Fruit fly (Drosophila melanogaster) whole organism, embryonic: ENCODE measurements around the gene hfp.

Source experiments
- Adf1 ChIP-seq: fragments of 200-800 bp; sonication (Bioruptor generic); IDR thresholded peaks from 2 replicates; pipeline ENCODE4 v1.3.6; 2022; ENCODE audit warnings: missing biosample characterization, missing genetic modification characterization
- Bdp1 ChIP-seq: fragments of 200-800 bp; sonication (Bioruptor generic); optimal IDR thresholded peaks from 3 replicates; lab custom pipeline; 2016; ENCODE audit warnings: missing biosample characterization, missing genetic modification characterization
- Bgb ChIP-seq: fragments of 200-800 bp; sonication (Bioruptor generic); IDR thresholded peaks from 2 replicates; pipeline ENCODE4 v1.3.6; 2022; ENCODE audit warnings: missing biosample characterization, missing genetic modification characterization; ENCODE audit not compliant: partially characterized antibody
- CG10565 ChIP-seq: fragments of 200-800 bp; sonication (Bioruptor generic); optimal IDR thresholded peaks from 3 replicates; lab custom pipeline; 2016; ENCODE audit warnings: missing biosample characterization, mild to moderate bottlenecking, missing genetic modification characterization
- CG1233 ChIP-seq: fragments of 200-800 bp; sonication (Bioruptor generic); optimal IDR thresholded peaks from 4 replicates; lab custom pipeline; 2018; ENCODE audit warnings: missing biosample characterization, mild to moderate bottlenecking, missing genetic modification characterization
- CG14667 ChIP-seq: fragments of 200-800 bp; sonication (Bioruptor generic); IDR thresholded peaks from 2 replicates; pipeline ENCODE4 v1.3.6; 2022; ENCODE audit warnings: missing biosample characterization, missing genetic modification characterization
- CG15479 ChIP-seq: fragments of 200-800 bp; sonication (Bioruptor generic); optimal IDR thresholded peaks from 3 replicates; lab custom pipeline; 2019; ENCODE audit warnings: missing biosample characterization, mild to moderate bottlenecking, missing genetic modification characterization, moderate library complexity
- CG17328 ChIP-seq: fragments of 200-800 bp; sonication (Bioruptor generic); IDR thresholded peaks from 2 replicates; pipeline ENCODE4 v1.3.6; 2022; ENCODE audit warnings: missing biosample characterization, missing genetic modification characterization
- CG17568 ChIP-seq: fragments of 200-800 bp; sonication (Bioruptor generic); optimal IDR thresholded peaks from 2 replicates; lab custom pipeline; 2018; ENCODE audit warnings: missing biosample characterization, mild to moderate bottlenecking, missing genetic modification characterization, moderate library complexity
- CG2129 ChIP-seq: fragments of 200-800 bp; sonication (Bioruptor generic); IDR thresholded peaks from 2 replicates; pipeline ENCODE4 v1.3.6; 2022; ENCODE audit warnings: missing biosample characterization, missing genetic modification characterization; ENCODE audit not compliant: partially characterized antibody
- CG3847 ChIP-seq: fragments of 200-800 bp; sonication (Bioruptor generic); IDR thresholded peaks from 2 replicates; pipeline ENCODE4 v1.3.6; 2022; ENCODE audit warnings: missing biosample characterization, missing genetic modification characterization
- CG3995 ChIP-seq: fragments of 200-800 bp; sonication (Bioruptor generic); optimal IDR thresholded peaks from 3 replicates; lab custom pipeline; 2016; ENCODE audit warnings: missing biosample characterization, missing genetic modification characterization
- CG4328 ChIP-seq: fragments of 200-800 bp; sonication (Bioruptor generic); optimal IDR thresholded peaks from 3 replicates; lab custom pipeline; 2017; ENCODE audit warnings: missing biosample characterization, missing genetic modification reagents, missing genetic modification characterization
- CG4404 ChIP-seq: fragments of 200-800 bp; sonication (Bioruptor generic); IDR thresholded peaks from 2 replicates; pipeline ENCODE4 v1.3.6; 2022; ENCODE audit warnings: missing biosample characterization, missing genetic modification characterization
- CG6175 ChIP-seq: fragments of 200-800 bp; sonication (Bioruptor generic); IDR thresholded peaks from 3 replicates; pipeline ENCODE4 v1.3.6; 2022; ENCODE audit warnings: missing biosample characterization, missing genetic modification characterization
- CG7839 ChIP-seq: fragments of 200-800 bp; sonication (Bioruptor generic); optimal IDR thresholded peaks from 3 replicates; lab custom pipeline; 2018; ENCODE audit warnings: missing biosample characterization, mild to moderate bottlenecking, missing genetic modification characterization, moderate library complexity
- Deaf1 ChIP-seq: fragments of 200-800 bp; optimal IDR thresholded peaks from 3 replicates; lab custom pipeline; 2019; ENCODE audit warnings: missing biosample characterization, mild to moderate bottlenecking, missing genetic modification characterization, moderate library complexity
- Dip2 ChIP-seq: fragments of 200-800 bp; sonication (Bioruptor generic); IDR thresholded peaks from 2 replicates; pipeline ENCODE4 v1.3.6; 2022; ENCODE audit warnings: missing biosample characterization, missing genetic modification characterization
- Eip74EF ChIP-seq, 2 experiments: fragments of 200-800 bp in 1 of 2; fragments of >200 bp in 1 of 2; sonication (Bioruptor generic) in 1 of 2; optimal IDR thresholded peaks; 2 replicates each; lab custom pipeline; 2017 to 2019; ENCODE audit warnings: missing biosample characterization in 2 of 2, missing genetic modification characterization in 2 of 2, mild to moderate bottlenecking in 1 of 2, moderate library complexity in 1 of 2
- Fer1 ChIP-seq: fragments of 200-800 bp; sonication (Bioruptor generic); optimal IDR thresholded peaks from 2 replicates; lab custom pipeline; 2017; ENCODE audit warnings: missing biosample characterization, mild to moderate bottlenecking, missing genetic modification characterization
- H2.0 ChIP-seq: fragments of 200-800 bp; sonication (Bioruptor generic); IDR thresholded peaks from 2 replicates; pipeline ENCODE4 v1.3.6; 2022; ENCODE audit warnings: missing biosample characterization, missing genetic modification characterization
- Neu2 ChIP-seq: fragments of 200-800 bp; sonication (Bioruptor generic); optimal IDR thresholded peaks from 3 replicates; lab custom pipeline; 2016; ENCODE audit warnings: missing biosample characterization, missing genetic modification characterization, borderline replicate concordance
- Pdp1 ChIP-seq, 2 experiments: fragments of 200-800 bp; sonication (Bioruptor generic); optimal IDR thresholded peaks; 3 replicates each; lab custom pipeline; 2016; ENCODE audit warnings: missing biosample characterization in 2 of 2, missing genetic modification characterization in 2 of 2, mild to moderate bottlenecking in 1 of 2, moderate library complexity in 1 of 2
- Ravus ChIP-seq: fragments of 200-800 bp; sonication (Bioruptor generic); IDR thresholded peaks from 2 replicates; pipeline ENCODE4 v1.3.6; 2022; ENCODE audit warnings: missing biosample characterization, missing genetic modification characterization
- Side ChIP-seq: fragments of 200-800 bp; sonication (Bioruptor generic); optimal IDR thresholded peaks from 2 replicates; lab custom pipeline; 2016; ENCODE audit warnings: missing biosample characterization, missing genetic modification characterization
- Sin3A ChIP-seq: fragments of >200 bp; optimal IDR thresholded peaks from 2 replicates; lab custom pipeline; 2018
- Tbp ChIP-seq: fragments of >200 bp; optimal IDR thresholded peaks from 2 replicates; lab custom pipeline; 2018; ENCODE audit warnings: missing biosample characterization, missing genetic modification characterization
- abd-A ChIP-seq: fragments of 200-800 bp; sonication (Bioruptor generic); optimal IDR thresholded peaks from 3 replicates; lab custom pipeline; 2019; ENCODE audit warnings: missing biosample characterization, mild to moderate bottlenecking, missing genetic modification characterization, moderate library complexity
- aop ChIP-seq: fragments of 200-800 bp; sonication (Bioruptor generic); IDR thresholded peaks from 2 replicates; pipeline ENCODE4 v1.3.6; 2022; ENCODE audit warnings: missing biosample characterization, missing genetic modification characterization
- ato ChIP-seq: fragments of 200-800 bp; sonication (Bioruptor generic); IDR thresholded peaks from 2 replicates; pipeline ENCODE4 v1.3.6; 2022; ENCODE audit warnings: missing biosample characterization, missing genetic modification characterization; ENCODE audit not compliant: partially characterized antibody
- chm ChIP-seq: fragments of 200-800 bp; sonication (Bioruptor generic); IDR thresholded peaks from 2 replicates; pipeline ENCODE4 v1.3.6; 2022; ENCODE audit warnings: missing biosample characterization, missing genetic modification characterization
- chn ChIP-seq: fragments of 200-800 bp; sonication (Bioruptor generic); optimal IDR thresholded peaks from 2 replicates; lab custom pipeline; 2016; ENCODE audit warnings: missing biosample characterization, missing genetic modification characterization
- croc ChIP-seq: fragments of 200-800 bp; sonication (Bioruptor generic); conservative IDR thresholded peaks from 3 replicates; pipeline ENCODE4 v1.3.6; 2022; ENCODE audit warnings: missing biosample characterization, missing genetic modification characterization
- emc ChIP-seq: fragments of 200-800 bp; sonication (Bioruptor generic); optimal IDR thresholded peaks from 2 replicates; lab custom pipeline; 2016; ENCODE audit warnings: missing biosample characterization, missing genetic modification characterization
- eve ChIP-seq, 2 experiments: fragments of >200 bp; optimal IDR thresholded peaks; 2 replicates each; lab custom pipeline; 2017; ENCODE audit warnings: missing biosample characterization in 2 of 2, missing genetic modification characterization in 2 of 2
- fd96Cb ChIP-seq: fragments of 200-800 bp; sonication (Bioruptor generic); optimal IDR thresholded peaks from 2 replicates; lab custom pipeline; 2018; ENCODE audit warnings: missing biosample characterization, mild to moderate bottlenecking, missing genetic modification characterization, moderate library complexity
- fru ChIP-seq: fragments of >200 bp; optimal IDR thresholded peaks from 2 replicates; lab custom pipeline; 2017
- gem ChIP-seq: fragments of 200-800 bp; sonication (Bioruptor generic); optimal IDR thresholded peaks from 2 replicates; lab custom pipeline; 2019; ENCODE audit warnings: missing biosample characterization, mild to moderate bottlenecking, missing genetic modification characterization, moderate library complexity
- kni ChIP-seq: fragments of 200-800 bp; sonication (Bioruptor generic); optimal IDR thresholded peaks from 3 replicates; lab custom pipeline; 2017; ENCODE audit warnings: mild to moderate bottlenecking, missing biosample characterization, missing genetic modification reagents, missing genetic modification characterization
- lbe ChIP-seq: fragments of 200-800 bp; sonication (Bioruptor generic); optimal IDR thresholded peaks from 2 replicates; lab custom pipeline; 2016; ENCODE audit warnings: missing biosample characterization, mild to moderate bottlenecking, missing genetic modification characterization
- org-1 ChIP-seq: fragments of 200-800 bp; sonication (Bioruptor generic); optimal IDR thresholded peaks from 2 replicates; lab custom pipeline; 2017; ENCODE audit warnings: missing biosample characterization, missing genetic modification characterization
- otp ChIP-seq: fragments of 200-800 bp; sonication (Bioruptor generic); IDR thresholded peaks from 3 replicates; pipeline ENCODE4, ENCODE4 v1.3.6; 2022; ENCODE audit warnings: missing biosample characterization, missing genetic modification characterization
- pan ChIP-seq, 4 experiments: fragments of >200 bp in 3 of 4; fragments of 200-800 bp in 1 of 4; sonication (Bioruptor generic) in 1 of 4; optimal IDR thresholded peaks in 3 of 4; IDR thresholded peaks in 1 of 4; 2 replicates each; pipeline versions ENCODE4 v1.3.6 to Lab custom; 2017 to 2022; ENCODE audit warnings: missing biosample characterization in 2 of 4, missing genetic modification characterization in 2 of 4, mixed read lengths in 1 of 4
- peb ChIP-seq: fragments of 200-800 bp; sonication (Bioruptor generic); IDR thresholded peaks from 2 replicates; pipeline ENCODE4 v1.3.6; 2022; ENCODE audit warnings: missing biosample characterization, missing genetic modification characterization
- phol ChIP-seq: fragments of 200-800 bp; sonication (Bioruptor generic); optimal IDR thresholded peaks from 3 replicates; lab custom pipeline; 2018; ENCODE audit warnings: missing biosample characterization, mild to moderate bottlenecking, missing genetic modification characterization, moderate library complexity
- pita ChIP-seq: fragments of 200-800 bp; sonication (Bioruptor generic); optimal IDR thresholded peaks from 2 replicates; lab custom pipeline; 2017; ENCODE audit warnings: missing biosample characterization, mild to moderate bottlenecking, missing genetic modification characterization
- rib ChIP-seq: fragments of 200-800 bp; sonication (Bioruptor generic); IDR thresholded peaks from 2 replicates; pipeline ENCODE4 v1.3.6; 2022; ENCODE audit warnings: missing biosample characterization, missing genetic modification characterization
- sim ChIP-seq: fragments of 200-800 bp; sonication (Bioruptor generic); IDR thresholded peaks from 2 replicates; pipeline ENCODE4 v1.3.6; 2022; ENCODE audit warnings: missing biosample characterization, missing genetic modification characterization
- usp ChIP-seq: fragments of >200 bp; optimal IDR thresholded peaks from 2 replicates; lab custom pipeline; 2017; ENCODE audit warnings: missing biosample characterization, missing genetic modification characterization
- zen ChIP-seq: fragments of 200-800 bp; sonication (Bioruptor generic); optimal IDR thresholded peaks from 3 replicates; lab custom pipeline; 2018; ENCODE audit warnings: missing biosample characterization, mild to moderate bottlenecking, missing genetic modification characterization, moderate library complexity

Gene hfp

dm6 chr3L:1548345-1548970 is 46.1 kb upstream of the hfp start (continued):
- TF ChIP-seq rib (GFP tag; lab: Robert Waterston, UW) (no peak), CG17328 (GFP tag; lab: Robert Waterston, UW) (peak; percentile 55), fd96Cb (peak; percentile 30), CG4328 (peak; percentile 25), otp (no peak), CG15479 (no peak), chm (no peak), pan (optimal IDR thresholded peaks at IDR 0.05; lab: Kevin White, UChicago) (no peak), pan (GFP tag; optimal IDR thresholded peaks at IDR 0.05 in 1 of 2, IDR thresholded peaks at IDR 0.05 in 1 of 2) (no peak), Bdp1 (GFP tag; lab: Kevin White, UChicago) (no peak), zen (tag; lab: Kevin White, UChicago) (peak; percentile 25), org-1 (GFP tag; lab: Kevin White, UChicago) (peak; percentile 31), kni (GFP tag; lab: Kevin White, UChicago) (no peak), CG1233 (peak; percentile 66), CG3847 (GFP tag; lab: Robert Waterston, UW) (peak; percentile 20; the same call in 1 of the 2 replicates), CG7839 (tag; lab: Kevin White, UChicago) (peak; percentile 79), Bgb (GFP tag; lab: Robert Waterston, UW) (no peak), lbe (GFP tag; lab: Kevin White, UChicago) (peak; percentile 76), Adf1 (GFP tag; lab: Robert Waterston, UW) (no peak), CG17568 (GFP tag; lab: Kevin White, UChicago) (no peak), peb (GFP tag; lab: Robert Waterston, UW) (no peak), emc (no peak), sim (GFP tag; lab: Robert Waterston, UW) (no peak), Eip74EF (GFP tag; optimal IDR thresholded peaks at IDR 0.05; lab: Kevin White, UChicago) (no peak), CG3995 (GFP tag; lab: Kevin White, UChicago) (peak; percentile 24), eve (GFP tag; optimal IDR thresholded peaks at IDR 0.05; lab: Kevin White, UChicago) (no peak), CG14667 (GFP tag; lab: Robert Waterston, UW) (no peak), usp (GFP tag; lab: Kevin White, UChicago) (no peak), CG10565 (GFP tag; lab: Kevin White, UChicago) (no peak), ato (GFP tag; lab: Robert Waterston, UW) (no peak), aop (no peak), fru (no peak), pita (no peak), Pdp1 (GFP tag; optimal IDR thresholded peaks at IDR 0.05; lab: Kevin White, UChicago) (peak; percentile 46 to 59), Neu2 (no peak), Deaf1 (tag; lab: Kevin White, UChicago) (peak; percentile 49), CG4404 (peak; percentile 43; the same call in 1 of the 2 replicates), chn (no peak), Ravus (GFP tag; lab: Robert Waterston, UW) (0 out of 2 replicates have a peak, but pooled peaks have one; percentile 0), abd-A (no peak), Fer1 (peak; percentile 79), CG6175 (no peak), gem (tag; lab: Kevin White, UChicago) (peak; percentile 81), Side (GFP tag; lab: Kevin White, UChicago) (peak; percentile 29), Dip2 (no peak), croc (GFP tag; lab: Robert Waterston, UW) (no peak), Sin3A (no peak), Tbp (no peak), phol (tag; lab: Kevin White, UChicago) (peak; percentile 52), CG2129 (GFP tag; lab: Robert Waterston, UW) (no peak), H2.0 (GFP tag; lab: Robert Waterston, UW) (peak; percentile 40; the same call in 1 of the 2 replicates)
